Worm (Caenorhabditis elegans): ENCODE results near the gene T21D12.11.

T21D12.11 gene

ce11 chrIV:283347-283746, 14.1 kb downstream of the T21D12.11 start, which contains the start of gene best-19:
Gene best-19, plus strand, starts transcription at chrIV:283647.
- TF ChIP-seq hlh-30 (tag; optimal IDR thresholded peaks at IDR 0.05; ENCODE audit: insufficient read depth) (no peak), zip-11 (GFP tag; IDR thresholded peaks at IDR 0.05) (no peak), F49E8.2 (tag; optimal IDR thresholded peaks at IDR 0.05; ENCODE audit: borderline replicate concordance) (no peak), mxl-2 (GFP tag; conservative IDR thresholded peaks at IDR 0.05) (no peak), pha-4 (GFP tag; IDR thresholded peaks at IDR 0.05) (no peak), pha-4 (tag; optimal IDR thresholded peaks at IDR 0.05) (no peak), nhr-41 (GFP tag; IDR thresholded peaks at IDR 0.05) (no peak), tra-1 (GFP tag; IDR thresholded peaks at IDR 0.05) (no peak), zip-2 (tag; optimal IDR thresholded peaks at IDR 0.05) (no peak), T26A8.4 (GFP tag; IDR thresholded peaks at IDR 0.05) (no peak), dpl-1 (GFP tag; optimal IDR thresholded peaks at IDR 0.05) (no peak), nhr-25 (tag; optimal IDR thresholded peaks at IDR 0.05; ENCODE audit: borderline replicate concordance, insufficient read depth) (no peak), F10B5.3 (tag; optimal IDR thresholded peaks at IDR 0.05) (no peak), T20F7.1 (GFP tag; optimal IDR thresholded peaks at IDR 0.05) (no peak), nhr-111 (GFP tag; optimal IDR thresholded peaks at IDR 0.05) (no peak), spr-1 (tag; optimal IDR thresholded peaks at IDR 0.05) (no peak), Y48G9A.11 (GFP tag; IDR thresholded peaks at IDR 0.05) (no peak), ceh-20 (GFP tag; IDR thresholded peaks at IDR 0.05) (no peak), nhr-77 (tag; optimal IDR thresholded peaks at IDR 0.05) (no peak), ztf-7 (tag; optimal IDR thresholded peaks at IDR 0.05) (no peak)

DNA sequence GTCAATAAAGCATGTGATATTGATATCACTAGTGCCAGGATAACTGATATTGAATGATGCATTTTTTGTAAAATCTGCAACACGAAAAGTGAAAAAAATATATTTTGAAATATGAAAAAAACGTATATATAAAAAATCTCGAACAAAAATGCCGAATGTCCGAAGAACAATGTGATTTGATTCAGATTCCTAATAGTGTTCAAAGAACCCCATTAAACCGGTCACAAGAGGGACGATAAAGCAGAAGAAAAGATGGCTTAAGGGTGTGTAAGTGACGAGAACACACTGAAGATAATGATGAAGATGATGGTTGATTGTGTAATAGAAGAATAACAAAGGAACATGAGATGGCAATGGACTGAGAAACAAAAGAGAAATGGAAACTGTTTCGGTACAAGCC, 18.8 kb downstream of the T21D12.11 start, which contains the start of gene T21D12.14:
Gene T21D12.14 (minus strand): TSS at position 101 of the 400 bp plus-strand sequence.
- TF ChIP-seq vab-7 (GFP tag; IDR thresholded peaks at IDR 0.05) (no peak), F10B5.3 (tag; optimal IDR thresholded peaks at IDR 0.05) (no peak), hlh-30 (tag; optimal IDR thresholded peaks at IDR 0.05; ENCODE audit: insufficient read depth) (peak; percentile 22), unc-62 (GFP tag; optimal IDR thresholded peaks at IDR 0.05 in 1 of 2) (peak in 1 of 2 experiments; percentile 89), unc-62 (tag; optimal IDR thresholded peaks at IDR 0.05) (no peak)

DNA sequence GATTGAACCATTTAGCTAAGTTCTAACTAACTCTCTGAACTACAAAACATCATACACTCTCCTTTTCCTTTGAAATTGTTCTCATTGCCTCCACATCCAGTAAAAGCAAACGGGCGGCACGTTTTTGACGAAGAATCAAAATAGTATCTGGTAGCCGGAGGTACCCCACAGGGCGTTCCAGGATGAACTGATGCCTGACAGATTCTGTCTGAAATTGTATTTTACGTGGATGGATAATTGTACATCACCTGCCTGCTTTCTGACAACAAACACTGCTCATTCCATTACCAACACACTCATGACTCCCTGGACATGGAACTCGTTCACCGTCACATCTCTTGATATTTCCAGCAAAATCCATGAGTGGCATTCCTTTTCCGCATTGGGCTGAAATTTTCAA, 21.2 kb downstream of the T21D12.11 start:
- no peak for TF ChIP-seq dmd-8 (GFP tag; IDR thresholded peaks at IDR 0.05)
- TF ChIP-seq unc-62 (GFP tag; optimal IDR thresholded peaks at IDR 0.05 in 1 of 2), result peak in 1 of 2 experiments; percentile 89
- no peak for TF ChIP-seq unc-62 (tag; optimal IDR thresholded peaks at IDR 0.05)

ce11 chrIV:291356-291755, 22.1 kb downstream of the T21D12.11 start, which contains the start of gene T21D12.7:
Gene T21D12.7, minus strand, starts transcription at chrIV:291456.
- TF ChIP-seq lin-1 (GFP tag; IDR thresholded peaks at IDR 0.05) (no peak), rbr-2 (tag; optimal IDR thresholded peaks at IDR 0.05) (no peak), tra-1 (GFP tag; IDR thresholded peaks at IDR 0.05) (no peak), mxl-2 (GFP tag; conservative IDR thresholded peaks at IDR 0.05) (no peak), ceh-62 (tag; optimal IDR thresholded peaks at IDR 0.05) (no peak), saeg-2 (GFP tag; IDR thresholded peaks at IDR 0.05) (no peak), lin-39 (tag; optimal IDR thresholded peaks at IDR 0.05) (no peak), nhr-11 (tag; optimal IDR thresholded peaks at IDR 0.05) (no peak), F37D6.2 (tag; optimal IDR thresholded peaks at IDR 0.05) (no peak)

DNA sequence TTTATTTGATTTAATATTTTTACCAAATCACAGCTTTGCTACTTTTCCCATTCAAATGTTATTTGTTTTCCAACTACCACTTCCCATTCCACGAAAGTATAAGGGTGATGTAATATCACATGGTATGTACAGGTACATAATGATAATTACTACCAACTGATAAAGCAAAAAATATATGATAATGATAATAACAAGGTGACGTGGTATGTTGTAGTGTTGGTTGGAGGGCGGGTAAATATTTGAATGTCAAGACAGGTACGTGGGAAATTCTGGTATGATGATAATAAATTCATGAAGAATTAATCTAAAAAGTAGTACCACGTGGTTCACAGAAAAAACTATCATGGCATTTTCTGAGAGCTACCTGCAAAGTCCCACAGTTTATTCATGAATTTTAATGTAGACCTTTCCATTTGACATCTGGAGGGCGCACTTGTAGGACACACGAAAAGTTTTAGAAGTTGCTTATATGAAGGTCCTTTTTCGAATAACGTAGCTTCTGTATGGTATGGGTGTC, 22.7 kb downstream of the T21D12.11 start:
- TF ChIP-seq daf-16 (GFP tag; optimal IDR thresholded peaks at IDR 0.05) (peak in 1 of 2 experiments; percentile 47), daf-16 (tag; optimal IDR thresholded peaks at IDR 0.05) (peak; percentile 98), spr-1 (tag; optimal IDR thresholded peaks at IDR 0.05) (peak; percentile 57), nhr-42 (GFP tag; IDR thresholded peaks at IDR 0.05) (0 out of 2 replicates have a peak, but pooled peaks have one; percentile 37), dmd-6 (GFP tag; IDR thresholded peaks at IDR 0.05) (peak; percentile 74), nhr-102 (tag; optimal IDR thresholded peaks at IDR 0.05) (peak; percentile 83), zip-11 (GFP tag; IDR thresholded peaks at IDR 0.05) (no peak), dmd-8 (GFP tag; IDR thresholded peaks at IDR 0.05) (no peak), snpc-4 (tag; optimal IDR thresholded peaks at IDR 0.05) (no peak), T20F7.1 (GFP tag; optimal IDR thresholded peaks at IDR 0.05) (peak; percentile 48), F26F4.8 (GFP tag; conservative IDR thresholded peaks at IDR 0.05) (no peak), spr-3 (GFP tag; optimal IDR thresholded peaks at IDR 0.05) (no peak), unc-62 (GFP tag; optimal IDR thresholded peaks at IDR 0.05 in 1 of 2) (peak; percentile 7 to 46), unc-62 (tag; optimal IDR thresholded peaks at IDR 0.05) (no peak), gei-8 (GFP tag; optimal IDR thresholded peaks at IDR 0.05) (peak; percentile 50), zfp-3 (GFP tag; conservative IDR thresholded peaks at IDR 0.05) (peak; percentile 65; the same call in 1 of the 2 replicates), nhr-41 (GFP tag; IDR thresholded peaks at IDR 0.05) (no peak), mep-1 (tag; optimal IDR thresholded peaks at IDR 0.05) (peak; percentile 63), nhr-237 (tag; optimal IDR thresholded peaks at IDR 0.05) (no peak), aha-1 (tag) (peak; percentile 56)
